Worm (Caenorhabditis elegans) whole organism, L2 larva: ENCODE measurements around the gene pdf-1.

Experiments used
- C34F6.9 ChIP-seq: fragments of 150-350 bp; optimal IDR thresholded peaks from 2 replicates; lab custom pipeline; 2014; ENCODE audit warnings: missing biosample characterization, missing genetic modification characterization
- F13H6.1 ChIP-seq: sonication (generic microtip); optimal IDR thresholded peaks from 2 replicates; lab custom pipeline; 2016; ENCODE audit warnings: missing genetic modification characterization, missing compliant biosample characterization
- R02D3.7 ChIP-seq: fragments of 150-350 bp; optimal IDR thresholded peaks from 2 replicates; lab custom pipeline; 2014; ENCODE audit warnings: missing biosample characterization, missing genetic modification characterization
- ZK546.5 ChIP-seq: sonication (generic microtip); optimal IDR thresholded peaks from 2 replicates; lab custom pipeline; 2017; ENCODE audit warnings: missing biosample characterization, missing genetic modification characterization
- ceh-82 ChIP-seq: fragments of 150-350 bp; optimal IDR thresholded peaks from 2 replicates; lab custom pipeline; 2014; ENCODE audit warnings: missing biosample characterization, missing genetic modification characterization
- dmd-4 ChIP-seq: sonication (generic microtip); optimal IDR thresholded peaks from 2 replicates; lab custom pipeline; 2017; ENCODE audit warnings: missing biosample characterization, missing genetic modification characterization
- egl-27 ChIP-seq: sonication (generic microtip); optimal IDR thresholded peaks from 3 replicates; lab custom pipeline; 2017; ENCODE audit warnings: missing biosample characterization, missing genetic modification reagents, missing genetic modification characterization
- elt-1 ChIP-seq: fragments of 150-350 bp; optimal IDR thresholded peaks from 2 replicates; lab custom pipeline; 2014; ENCODE audit warnings: missing biosample characterization, missing genetic modification characterization
- elt-3 ChIP-seq: sonication (generic microtip); optimal IDR thresholded peaks from 2 replicates; lab custom pipeline; 2017; ENCODE audit warnings: missing biosample characterization, missing genetic modification characterization
- fos-1 ChIP-seq: fragments of 150-350 bp; optimal IDR thresholded peaks from 2 replicates; lab custom pipeline; 2014; ENCODE audit warnings: missing biosample characterization, missing genetic modification characterization
- lin-11 ChIP-seq: fragments of 150-350 bp; sonication (generic microtip); optimal IDR thresholded peaks from 2 replicates; lab custom pipeline; 2014; ENCODE audit warnings: missing biosample characterization, missing genetic modification characterization, inconsistent platforms, mixed read lengths
- lsy-2 ChIP-seq, 2 experiments: fragments of 150-350 bp in 1 of 2; sonication (generic microtip) in 1 of 2; optimal IDR thresholded peaks; 2 replicates each; lab custom pipeline; 2014 to 2017; ENCODE audit warnings: missing biosample characterization in 2 of 2, missing genetic modification characterization in 2 of 2
- mab-5 ChIP-seq: fragments of 150-350 bp; optimal IDR thresholded peaks from 2 replicates; lab custom pipeline; 2014; ENCODE audit warnings: missing biosample characterization, missing genetic modification characterization
- mdl-1 ChIP-seq, 2 experiments: fragments of 150-350 bp in 1 of 2; sonication (generic microtip) in 1 of 2; optimal IDR thresholded peaks; 2 replicates each; lab custom pipeline; 2017; ENCODE audit warnings: missing biosample characterization in 2 of 2, missing genetic modification characterization in 2 of 2
- nhr-10 ChIP-seq: sonication (generic microtip); optimal IDR thresholded peaks from 2 replicates; lab custom pipeline; 2017; ENCODE audit warnings: missing biosample characterization, missing genetic modification characterization
- nhr-11 ChIP-seq: fragments of 150-350 bp; optimal IDR thresholded peaks from 2 replicates; lab custom pipeline; 2014; ENCODE audit warnings: missing biosample characterization, missing genetic modification characterization
- nhr-129 ChIP-seq: fragments of 150-350 bp; optimal IDR thresholded peaks from 2 replicates; lab custom pipeline; 2014; ENCODE audit warnings: missing biosample characterization, missing genetic modification characterization
- nhr-21 ChIP-seq: fragments of 150-350 bp; optimal IDR thresholded peaks from 2 replicates; lab custom pipeline; 2014; ENCODE audit warnings: missing biosample characterization, missing genetic modification characterization
- nhr-23 ChIP-seq: fragments of 150-350 bp; optimal IDR thresholded peaks from 2 replicates; lab custom pipeline; 2014; ENCODE audit warnings: missing biosample characterization, missing genetic modification reagents, missing genetic modification characterization
- nhr-237 ChIP-seq: fragments of 150-350 bp; optimal IDR thresholded peaks from 2 replicates; lab custom pipeline; 2014; ENCODE audit warnings: missing biosample characterization, missing genetic modification characterization
- nhr-6 ChIP-seq: fragments of 150-350 bp; optimal IDR thresholded peaks from 2 replicates; lab custom pipeline; 2014; ENCODE audit warnings: missing biosample characterization, missing genetic modification characterization
- peb-1 ChIP-seq: fragments of 150-350 bp; optimal IDR thresholded peaks from 2 replicates; lab custom pipeline; 2014; ENCODE audit warnings: missing biosample characterization, missing genetic modification characterization
- sem-4 ChIP-seq: fragments of 150-350 bp; optimal IDR thresholded peaks from 2 replicates; lab custom pipeline; 2014; ENCODE audit warnings: missing biosample characterization, missing genetic modification reagents, missing genetic modification characterization
- unc-39 ChIP-seq: fragments of 150-350 bp; optimal IDR thresholded peaks from 2 replicates; lab custom pipeline; 2014; ENCODE audit warnings: missing biosample characterization, missing genetic modification characterization
- unc-55 ChIP-seq: fragments of 150-350 bp; sonication (generic microtip); optimal IDR thresholded peaks from 3 replicates; lab custom pipeline; 2014; ENCODE audit warnings: missing biosample characterization, missing genetic modification reagents, missing genetic modification characterization
- unc-62 ChIP-seq: fragments of 150-350 bp; optimal IDR thresholded peaks from 2 replicates; lab custom pipeline; 2014; ENCODE audit warnings: missing biosample characterization, missing genetic modification reagents, missing genetic modification characterization
- ztf-1 ChIP-seq: fragments of 200-800 bp; sonication (Bioruptor generic); conservative IDR thresholded peaks from 2 replicates; pipeline ENCODE4 v1.3.6; 2022; ENCODE audit warnings: missing genetic modification characterization, missing compliant biosample characterization
- ztf-11 ChIP-seq: sonication (generic microtip); optimal IDR thresholded peaks from 2 replicates; lab custom pipeline; 2017; ENCODE audit warnings: missing biosample characterization, missing genetic modification characterization
- ztf-4 ChIP-seq: fragments of 150-350 bp; optimal IDR thresholded peaks from 2 replicates; lab custom pipeline; 2014; ENCODE audit warnings: missing biosample characterization, missing genetic modification characterization

The pdf-1 gene

ce11 chrIII:6947896-6948295 is 35.6 kb upstream of the pdf-1 start:
- TF ChIP-seq elt-1 (tag; lab: Kevin White, UChicago) (no peak), sem-4 (tag; lab: Kevin White, UChicago) (peak; percentile 31), fos-1 (peak; percentile 17), mab-5 (tag; lab: Kevin White, UChicago) (no peak), lin-11 (tag; lab: Kevin White, UChicago) (no peak), mdl-1 (tag; optimal IDR thresholded peaks at IDR 0.05; lab: Kevin White, UChicago) (no peak), F13H6.1 (tag; lab: Kevin White, UChicago) (peak; percentile 7), unc-39 (tag; lab: Kevin White, UChicago) (no peak), unc-62 (no peak), C34F6.9 (tag; lab: Kevin White, UChicago) (peak; percentile 12), ztf-11 (no peak), elt-3 (tag; lab: Kevin White, UChicago) (no peak), nhr-237 (no peak)

- peak; percentile 26 for TF ChIP-seq C34F6.9 (tag; lab: Kevin White, UChicago)
- TF ChIP-seq ceh-82 (tag; lab: Kevin White, UChicago): no peak
- TF ChIP-seq lsy-2 (tag; optimal IDR thresholded peaks at IDR 0.05; lab: Kevin White, UChicago): peak in 1 of 2 experiments; percentile 37
- TF ChIP-seq unc-55 (GFP tag; lab: Kevin White, UChicago): peak; percentile 20
- TF ChIP-seq, all 48 proteins: peak for 3
Observed at ce11 chrIII:6946382-6946781, 34.1 kb upstream of the pdf-1 start, which contains the start of gene let-711. TSS of gene let-711 (plus strand) at chrIII:6946718.

- no peak for TF ChIP-seq unc-62
- TF ChIP-seq nhr-21 (tag; lab: Kevin White, UChicago): peak; percentile 30
- TF ChIP-seq nhr-10 (tag; lab: Kevin White, UChicago): no peak
- peak; percentile 7 for TF ChIP-seq sem-4 (tag; lab: Kevin White, UChicago)
- no peak for TF ChIP-seq dmd-4 (tag; lab: Kevin White, UChicago)
- TF ChIP-seq, all 48 proteins: peak for 2
Observed at ce11 chrIII:6945747-6946146, 33.5 kb upstream of the pdf-1 start, which contains the start of gene abu-13. TSS of gene abu-13 (minus strand) at chrIII:6945898.

ce11 chrIII:6945319-6945718 is 33.0 kb upstream of the pdf-1 start:
- TF ChIP-seq nhr-23 (no peak), nhr-11 (tag; lab: Kevin White, UChicago) (no peak), nhr-237 (no peak), C34F6.9 (tag; lab: Kevin White, UChicago) (no peak), ztf-1 (GFP tag; lab: Robert Waterston, UW) (no peak), R02D3.7 (no peak), sem-4 (tag; lab: Kevin White, UChicago) (no peak), ztf-4 (tag; lab: Kevin White, UChicago) (no peak)

- TF ChIP-seq elt-3 (tag; lab: Kevin White, UChicago) (no peak), egl-27 (tag; lab: Kevin White, UChicago) (no peak), lin-11 (tag; lab: Kevin White, UChicago) (no peak), R02D3.7 (no peak), mab-5 (tag; lab: Kevin White, UChicago) (no peak), peb-1 (tag; lab: Kevin White, UChicago) (no peak), ZK546.5 (tag; lab: Kevin White, UChicago) (no peak), sem-4 (tag; lab: Kevin White, UChicago) (no peak), nhr-129 (tag; lab: Kevin White, UChicago) (no peak), nhr-6 (tag; lab: Kevin White, UChicago) (no peak), nhr-23 (no peak), C34F6.9 (tag; lab: Kevin White, UChicago) (no peak)
- TF ChIP-seq, all 48 proteins: peak for 0
Observed at ce11 chrIII:6939523-6939922, 27.2 kb upstream of the pdf-1 start, which contains the start of gene F57B9.3. TSS of gene F57B9.3 (plus strand) at chrIII:6939823.

ce11 chrIII:6935269-6936017 is 23.2 kb upstream of the pdf-1 start, which contains the start of the genes F57B9.8 and coq-2:
TSS of gene F57B9.8 (minus strand) at chrIII:6935319.
TSS of gene coq-2 (plus strand) at chrIII:6935967.
- TF ChIP-seq C34F6.9 (tag; lab: Kevin White, UChicago) (peak; percentile 2), R02D3.7 (no peak)
